Worm (Caenorhabditis elegans) whole organism, late embryonic: ENCODE results near the gene pdfr-1.

Experiments
- C08G9.2 ChIP-seq: sonication (generic microtip); optimal IDR thresholded peaks from 2 replicates; lab custom pipeline; 2016; ENCODE audit warnings: mild to moderate bottlenecking, missing genetic modification characterization, moderate library complexity, missing compliant biosample characterization
- C38D4.7 ChIP-seq: fragments of 200-800 bp; sonication (Bioruptor generic); optimal IDR thresholded peaks from 2 replicates; lab custom pipeline; 2018; ENCODE audit warnings: mild to moderate bottlenecking, missing genetic modification characterization, moderate library complexity, missing compliant biosample characterization
- K02D7.2 ChIP-seq: sonication (generic microtip); optimal IDR thresholded peaks from 2 replicates; lab custom pipeline; 2017; ENCODE audit warnings: mild to moderate bottlenecking, missing genetic modification characterization, missing compliant biosample characterization
- T23F11.4 ChIP-seq: fragments of 200-800 bp; sonication (Bioruptor generic); optimal IDR thresholded peaks from 2 replicates; lab custom pipeline; 2018; ENCODE audit warnings: mild to moderate bottlenecking, missing genetic modification characterization, missing compliant biosample characterization
- ahr-1 ChIP-seq: sonication (generic microtip); optimal IDR thresholded peaks from 2 replicates; lab custom pipeline; 2016; ENCODE audit warnings: missing genetic modification characterization, missing compliant biosample characterization
- ceh-19 ChIP-seq: fragments of 200-800 bp; sonication (Bioruptor generic); optimal IDR thresholded peaks from 2 replicates; lab custom pipeline; 2018; ENCODE audit warnings: mild to moderate bottlenecking, missing genetic modification characterization, missing compliant biosample characterization
- ceh-22 ChIP-seq: sonication (generic microtip); optimal IDR thresholded peaks from 2 replicates; lab custom pipeline; 2017; ENCODE audit warnings: missing biosample characterization, missing genetic modification characterization
- ceh-24 ChIP-seq: sonication (generic microtip); optimal IDR thresholded peaks from 2 replicates; lab custom pipeline; 2016; ENCODE audit warnings: mild to moderate bottlenecking, missing genetic modification characterization, missing compliant biosample characterization
- ceh-30 ChIP-seq: fragments of 150-350 bp; optimal IDR thresholded peaks from 2 replicates; lab custom pipeline; 2014; ENCODE audit warnings: missing biosample characterization, missing genetic modification characterization
- ceh-31 ChIP-seq: sonication (generic microtip); optimal IDR thresholded peaks from 2 replicates; lab custom pipeline; 2016; ENCODE audit warnings: missing genetic modification characterization, missing compliant biosample characterization
- ceh-45 ChIP-seq: fragments of 200-800 bp; sonication (Bioruptor generic); IDR thresholded peaks from 2 replicates; pipeline ENCODE4 v1.3.6; 2022; ENCODE audit warnings: missing genetic modification reagents, missing genetic modification characterization, missing compliant biosample characterization
- ceh-6 ChIP-seq: fragments of 200-800 bp; sonication (Bioruptor generic); optimal IDR thresholded peaks from 2 replicates; lab custom pipeline; 2018; ENCODE audit warnings: mild to moderate bottlenecking, missing genetic modification characterization, missing compliant biosample characterization
- ceh-9 ChIP-seq: sonication (generic microtip); optimal IDR thresholded peaks from 2 replicates; lab custom pipeline; 2016; ENCODE audit warnings: mild to moderate bottlenecking, missing genetic modification characterization, inconsistent platforms, missing compliant biosample characterization
- che-1 ChIP-seq: sonication (generic microtip); optimal IDR thresholded peaks from 2 replicates; lab custom pipeline; 2016; ENCODE audit warnings: mild to moderate bottlenecking, missing genetic modification characterization, missing compliant biosample characterization
- elt-2 ChIP-seq: sonication (generic microtip); optimal IDR thresholded peaks from 2 replicates; lab custom pipeline; 2016; ENCODE audit warnings: missing genetic modification reagents, missing genetic modification characterization, missing compliant biosample characterization
- elt-4 ChIP-seq: sonication (generic microtip); optimal IDR thresholded peaks from 2 replicates; lab custom pipeline; 2016; ENCODE audit warnings: missing genetic modification characterization, missing compliant biosample characterization
- ets-4 ChIP-seq: sonication (generic microtip); optimal IDR thresholded peaks from 2 replicates; lab custom pipeline; 2016; ENCODE audit warnings: missing genetic modification characterization, missing compliant biosample characterization
- fax-1 ChIP-seq: sonication (generic microtip); optimal IDR thresholded peaks from 2 replicates; lab custom pipeline; 2016; ENCODE audit warnings: missing genotype, missing genetic modification characterization, missing compliant biosample characterization
- fkh-10 ChIP-seq: fragments of 150-350 bp; optimal IDR thresholded peaks from 2 replicates; lab custom pipeline; 2014; ENCODE audit warnings: missing biosample characterization, missing genetic modification reagents, missing genetic modification characterization
- hlh-15 ChIP-seq: sonication (generic microtip); optimal IDR thresholded peaks from 2 replicates; lab custom pipeline; 2016; ENCODE audit warnings: missing genetic modification characterization, missing compliant biosample characterization
- hlh-6 ChIP-seq: sonication (generic microtip); optimal IDR thresholded peaks from 2 replicates; lab custom pipeline; 2016; ENCODE audit warnings: missing genotype, missing genetic modification characterization, missing compliant biosample characterization
- lim-6 ChIP-seq: sonication (generic microtip); optimal IDR thresholded peaks from 2 replicates; lab custom pipeline; 2016; ENCODE audit warnings: missing genetic modification characterization, missing compliant biosample characterization
- madf-2 ChIP-seq: sonication (generic microtip); optimal IDR thresholded peaks from 2 replicates; lab custom pipeline; 2017; ENCODE audit warnings: missing genetic modification characterization, missing compliant biosample characterization
- mec-3 ChIP-seq: sonication (generic microtip); optimal IDR thresholded peaks from 2 replicates; lab custom pipeline; 2016; ENCODE audit warnings: borderline replicate concordance, missing genetic modification characterization, missing compliant biosample characterization
- nfya-1 ChIP-seq: sonication (generic microtip); optimal IDR thresholded peaks from 2 replicates; lab custom pipeline; 2017; ENCODE audit warnings: missing genetic modification characterization, mild to moderate bottlenecking, missing compliant biosample characterization, antibody characterized with exemption, moderate library complexity
- npax-4 ChIP-seq: sonication (generic microtip); optimal IDR thresholded peaks from 2 replicates; lab custom pipeline; 2016; ENCODE audit warnings: missing genetic modification characterization, missing compliant biosample characterization
- pag-3 ChIP-seq: sonication (generic microtip); optimal IDR thresholded peaks from 2 replicates; lab custom pipeline; 2016; ENCODE audit warnings: missing compliant biosample characterization, missing genetic modification characterization, borderline replicate concordance
- pat-9 ChIP-seq: fragments of 200-800 bp; sonication (Bioruptor generic); optimal IDR thresholded peaks from 2 replicates; lab custom pipeline; 2018; ENCODE audit warnings: mild to moderate bottlenecking, missing genetic modification characterization, moderate library complexity, missing compliant biosample characterization
- pha-2 ChIP-seq: sonication (generic microtip); optimal IDR thresholded peaks from 2 replicates; lab custom pipeline; 2017; ENCODE audit warnings: mild to moderate bottlenecking, missing genetic modification characterization, missing compliant biosample characterization
- pqm-1 ChIP-seq: sonication (generic microtip); optimal IDR thresholded peaks from 2 replicates; lab custom pipeline; 2016; ENCODE audit warnings: missing genetic modification characterization, missing compliant biosample characterization
- rnt-1 ChIP-seq: sonication (generic microtip); optimal IDR thresholded peaks from 2 replicates; lab custom pipeline; 2016; ENCODE audit warnings: missing genetic modification characterization, missing compliant biosample characterization
- sdc-2 ChIP-seq: sonication (generic microtip); optimal IDR thresholded peaks from 2 replicates; lab custom pipeline; 2016; ENCODE audit warnings: missing genotype, missing genetic modification characterization, missing compliant biosample characterization
- sox-2 ChIP-seq: fragments of 200-800 bp; sonication (Bioruptor generic); IDR thresholded peaks from 2 replicates; pipeline ENCODE4 v1.3.6; 2022; ENCODE audit warnings: missing genetic modification reagents, missing genetic modification characterization, missing compliant biosample characterization
- sox-4 ChIP-seq: sonication (generic microtip); optimal IDR thresholded peaks from 2 replicates; lab custom pipeline; 2017; ENCODE audit warnings: mild to moderate bottlenecking, missing genetic modification characterization, inconsistent platforms, missing compliant biosample characterization
- tbx-2 ChIP-seq: sonication (generic microtip); optimal IDR thresholded peaks from 2 replicates; lab custom pipeline; 2016; ENCODE audit warnings: missing genetic modification characterization, missing compliant biosample characterization
- tbx-7 ChIP-seq: sonication (generic microtip); optimal IDR thresholded peaks from 2 replicates; lab custom pipeline; 2016; ENCODE audit warnings: missing genotype, missing genetic modification characterization, missing compliant biosample characterization
- ttx-3 ChIP-seq: sonication (generic microtip); optimal IDR thresholded peaks from 2 replicates; lab custom pipeline; 2016; ENCODE audit warnings: missing genetic modification reagents, missing genetic modification characterization, missing compliant biosample characterization
- unc-3 ChIP-seq, 2 experiments: fragments of 200-800 bp in 1 of 2; sonication (Bioruptor generic) in 1 of 2; sonication (generic microtip) in 1 of 2; conservative IDR thresholded peaks in 1 of 2; optimal IDR thresholded peaks in 1 of 2; 2 replicates each; pipeline versions ENCODE4 v1.3.6 to Lab custom; 2016 to 2022; ENCODE audit warnings: missing compliant biosample characterization in 2 of 2, missing genetic modification characterization in 2 of 2, missing genetic modification reagents in 1 of 2
- unc-42 ChIP-seq: sonication (generic microtip); optimal IDR thresholded peaks from 2 replicates; lab custom pipeline; 2016; ENCODE audit warnings: missing genotype, missing genetic modification characterization, missing compliant biosample characterization
- ztf-16 ChIP-seq: sonication (generic microtip); optimal IDR thresholded peaks from 2 replicates; lab custom pipeline; 2017; ENCODE audit warnings: missing genetic modification characterization, missing compliant biosample characterization

pdfr-1 gene

DNA sequence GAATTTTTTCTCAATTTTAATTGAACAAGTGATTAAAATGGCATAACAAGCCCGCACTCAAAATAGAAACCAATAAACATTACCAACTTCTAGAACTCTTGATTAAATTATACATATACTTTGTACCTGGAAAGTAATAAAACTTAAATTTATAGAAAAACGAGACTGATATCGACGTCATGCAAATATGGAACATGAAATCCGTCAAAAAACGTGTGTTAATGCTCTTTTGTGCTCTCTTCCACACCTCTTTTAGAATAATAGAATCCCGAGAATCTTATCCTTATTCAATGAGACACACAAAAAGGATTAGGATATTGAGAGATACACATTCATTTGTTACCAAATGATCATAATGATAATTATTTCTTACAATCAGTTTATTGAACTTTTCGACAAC lies 2.0 kb upstream of the pdfr-1 start:
- TF ChIP-seq ceh-6: no peak
- no peak for TF ChIP-seq hlh-15 (tag; lab: Kevin White, UChicago)
- no peak for TF ChIP-seq K02D7.2 (tag; lab: Kevin White, UChicago)
- TF ChIP-seq ceh-45 (GFP tag; lab: Robert Waterston, UW): no peak
- TF ChIP-seq ceh-19 (GFP tag; lab: Kevin White, UChicago): no peak
- no peak for TF ChIP-seq sdc-2 (tag; lab: Kevin White, UChicago)
- TF ChIP-seq ceh-30 (tag; lab: Kevin White, UChicago): no peak
- TF ChIP-seq ceh-31 (tag; lab: Kevin White, UChicago): no peak
- no peak for TF ChIP-seq elt-4 (tag; lab: Kevin White, UChicago)
- TF ChIP-seq che-1 (tag; lab: Kevin White, UChicago): no peak
- TF ChIP-seq C38D4.7 (GFP tag; lab: Kevin White, UChicago): no peak
- no peak for TF ChIP-seq mec-3 (tag; lab: Kevin White, UChicago)
- TF ChIP-seq ets-4: no peak
- TF ChIP-seq unc-3 (GFP tag; conservative IDR thresholded peaks at IDR 0.05; lab: Robert Waterston, UW): no peak
- no peak for TF ChIP-seq unc-3 (tag; optimal IDR thresholded peaks at IDR 0.05; lab: Kevin White, UChicago)
- TF ChIP-seq ceh-9: no peak
- TF ChIP-seq sox-4 (tag; lab: Kevin White, UChicago): no peak
- no peak for TF ChIP-seq tbx-2 (tag; lab: Kevin White, UChicago)
- TF ChIP-seq hlh-6 (tag; lab: Kevin White, UChicago): no peak

DNA sequence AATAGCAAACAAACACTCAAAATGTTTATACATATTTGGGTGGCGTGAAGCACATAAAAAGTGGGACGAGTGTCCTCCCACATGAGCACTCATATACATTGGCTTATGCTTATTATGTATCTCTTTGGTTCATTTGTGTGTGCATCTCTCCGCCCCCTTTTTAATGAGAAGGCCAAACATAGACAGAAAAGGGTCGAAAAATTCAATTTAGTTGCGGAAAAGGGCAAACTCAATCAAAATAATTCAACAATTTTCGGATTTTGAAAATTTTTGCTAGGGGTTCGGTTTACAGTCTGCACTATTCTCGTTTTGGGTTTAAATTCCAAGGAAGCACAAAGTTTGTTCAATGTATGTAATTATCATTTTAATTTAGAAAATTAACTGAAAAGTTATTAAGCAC lies 4.3 kb downstream of the pdfr-1 start:
- no peak for TF ChIP-seq C08G9.2
- TF ChIP-seq lim-6 (tag; lab: Kevin White, UChicago): no peak
- no peak for TF ChIP-seq fkh-10
- peak; percentile 50 for TF ChIP-seq unc-42 (tag; lab: Kevin White, UChicago)
- TF ChIP-seq ceh-19 (GFP tag; lab: Kevin White, UChicago): no peak
- no peak for TF ChIP-seq ahr-1
- TF ChIP-seq K02D7.2 (tag; lab: Kevin White, UChicago): no peak
- TF ChIP-seq rnt-1 (tag; lab: Kevin White, UChicago): no peak

DNA sequence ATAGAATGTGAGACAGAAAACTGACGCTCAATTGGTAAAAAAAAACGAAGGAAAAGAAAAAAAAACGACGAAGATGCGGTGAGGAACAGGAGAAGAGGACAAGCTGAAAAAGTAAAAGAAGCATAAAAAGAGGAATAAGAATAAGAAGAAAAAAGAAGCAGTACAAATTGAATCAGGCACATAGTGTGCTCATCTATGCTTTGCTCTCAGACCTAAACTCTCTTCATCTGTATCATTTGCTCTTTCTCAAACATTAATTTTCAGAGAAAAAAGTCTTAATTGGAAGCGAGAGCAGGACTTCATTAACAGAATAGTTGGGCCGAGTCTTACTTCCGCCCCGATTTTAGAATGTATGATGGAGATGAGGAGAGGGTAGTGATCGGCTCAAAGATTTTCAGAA lies 5.0 kb downstream of the pdfr-1 start:
- TF ChIP-seq pqm-1 (tag; lab: Kevin White, UChicago) (no peak), unc-42 (tag; lab: Kevin White, UChicago) (peak; percentile 91)
- TF ChIP-seq, all 69 proteins: peak for 1

DNA sequence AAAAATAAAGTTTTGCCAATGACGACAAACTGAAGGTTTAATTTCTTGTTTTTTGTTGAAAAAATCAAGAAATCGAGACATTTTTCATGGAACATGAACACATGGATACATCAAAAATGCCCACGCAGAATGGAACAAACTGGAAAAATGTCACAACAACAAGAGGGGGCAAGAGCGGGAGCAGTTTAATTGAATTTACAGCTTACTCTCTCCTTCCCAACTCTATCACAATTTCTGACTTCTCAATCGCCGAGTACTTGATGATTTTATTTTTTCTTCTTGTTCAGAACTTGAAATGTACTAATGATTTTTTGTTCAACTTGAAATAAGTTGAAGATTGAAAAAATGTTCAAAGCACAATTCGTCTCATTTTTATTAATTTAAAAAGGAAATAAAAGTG lies 6.6 kb downstream of the pdfr-1 start:
- TF ChIP-seq ahr-1: no peak
- no peak for TF ChIP-seq pha-2 (tag; lab: Kevin White, UChicago)
- TF ChIP-seq unc-42 (tag; lab: Kevin White, UChicago): peak; percentile 63
- no peak for TF ChIP-seq hlh-15 (tag; lab: Kevin White, UChicago)
- no peak for TF ChIP-seq K02D7.2 (tag; lab: Kevin White, UChicago)
- TF ChIP-seq madf-2 (tag; lab: Kevin White, UChicago): no peak
- TF ChIP-seq, all 69 proteins: peak for 1

DNA sequence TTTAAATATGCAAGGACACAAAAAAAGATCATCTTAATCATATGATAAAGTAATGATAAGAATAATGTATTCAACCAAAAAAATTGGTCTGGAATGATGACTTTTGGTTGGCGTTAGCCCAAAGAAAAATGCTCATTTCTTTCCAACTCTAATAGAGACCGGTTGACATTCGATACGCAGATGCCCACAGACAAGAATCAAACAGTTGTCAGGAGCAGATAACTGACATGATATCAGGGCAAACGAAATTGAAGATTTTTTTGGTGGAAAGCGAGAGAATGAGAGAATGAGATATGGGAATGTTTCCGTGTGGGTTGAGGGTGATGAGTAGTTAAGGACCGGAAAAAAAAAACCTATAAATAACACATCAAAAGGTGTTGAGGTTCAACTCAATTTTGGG lies 12.9 kb downstream of the pdfr-1 start:
- TF ChIP-seq sox-4 (tag; lab: Kevin White, UChicago) (no peak), ttx-3 (tag; lab: Kevin White, UChicago) (no peak), pag-3 (tag; lab: Kevin White, UChicago) (no peak), nfya-1 (tag; lab: Kevin White, UChicago) (no peak), pat-9 (tag; lab: Kevin White, UChicago) (no peak), ztf-16 (no peak), elt-2 (tag; lab: Kevin White, UChicago) (no peak), ceh-22 (tag; lab: Kevin White, UChicago) (no peak), ceh-24 (tag; lab: Kevin White, UChicago) (no peak), lim-6 (tag; lab: Kevin White, UChicago) (no peak), T23F11.4 (GFP tag; lab: Kevin White, UChicago) (no peak), npax-4 (tag; lab: Kevin White, UChicago) (no peak), fax-1 (tag; lab: Kevin White, UChicago) (no peak), tbx-7 (tag; lab: Kevin White, UChicago) (no peak), sox-2 (no peak)
- TF ChIP-seq, all 69 proteins: peak for 0
